Worm (Caenorhabditis elegans) whole organism, L3 larva: ENCODE data around the gene T05H4.15.

Experiments used
- ceh-82 ChIP-seq: fragments of 150-350 bp; optimal IDR thresholded peaks from 2 replicates; lab custom pipeline; 2014; ENCODE audit warnings: missing biosample characterization, missing genetic modification characterization
- elt-1 ChIP-seq: fragments of 150-350 bp; optimal IDR thresholded peaks from 2 replicates; lab custom pipeline; 2014; ENCODE audit warnings: missing biosample characterization, missing genetic modification characterization
- elt-2 ChIP-seq: sonication (generic microtip); optimal IDR thresholded peaks from 2 replicates; lab custom pipeline; 2016; ENCODE audit warnings: missing genetic modification reagents, mild to moderate bottlenecking, missing genetic modification characterization, missing compliant biosample characterization
- elt-3 ChIP-seq, 3 experiments: fragments of 150-350 bp in 1 of 3; sonication (generic microtip) in 2 of 3; optimal IDR thresholded peaks; 2 replicates in 2 of 3; 4 replicates in 1 of 3; lab custom pipeline; 2014 to 2017; ENCODE audit warnings: missing biosample characterization in 3 of 3, missing genetic modification characterization in 3 of 3
- fkh-2 ChIP-seq: fragments of 150-350 bp; optimal IDR thresholded peaks from 2 replicates; lab custom pipeline; 2014; ENCODE audit warnings: missing biosample characterization, missing genetic modification reagents, missing genetic modification characterization
- lin-15B ChIP-seq: fragments of 150-350 bp; optimal IDR thresholded peaks from 2 replicates; lab custom pipeline; 2014; ENCODE audit warnings: missing biosample characterization, missing genetic modification characterization
- mdl-1 ChIP-seq: fragments of 150-350 bp; optimal IDR thresholded peaks from 2 replicates; lab custom pipeline; 2014; ENCODE audit warnings: missing biosample characterization, missing genetic modification characterization
- nhr-237 ChIP-seq: fragments of 150-350 bp; optimal IDR thresholded peaks from 2 replicates; lab custom pipeline; 2014; ENCODE audit warnings: missing biosample characterization, missing genetic modification characterization
- pha-4 ChIP-seq: fragments of 150-350 bp; optimal IDR thresholded peaks from 2 replicates; lab custom pipeline; 2014; ENCODE audit warnings: missing biosample characterization, missing genetic modification reagents, missing genetic modification characterization
- pqm-1 ChIP-seq: fragments of 150-350 bp; optimal IDR thresholded peaks from 2 replicates; lab custom pipeline; 2017; ENCODE audit warnings: missing biosample characterization, missing genetic modification characterization, inconsistent platforms
- skn-1 ChIP-seq: fragments of 150-350 bp; optimal IDR thresholded peaks from 2 replicates; lab custom pipeline; 2014; ENCODE audit warnings: missing biosample characterization, missing genetic modification characterization
- snpc-4 ChIP-seq: fragments of 150-350 bp; optimal IDR thresholded peaks from 2 replicates; lab custom pipeline; 2014; ENCODE audit warnings: missing biosample characterization, missing genetic modification characterization
- unc-39 ChIP-seq: sonication (generic microtip); optimal IDR thresholded peaks from 4 replicates; lab custom pipeline; 2017; ENCODE audit warnings: missing biosample characterization, missing genetic modification characterization
- unc-62 ChIP-seq: fragments of 150-350 bp; sonication (generic microtip); optimal IDR thresholded peaks from 4 replicates; lab custom pipeline; 2014; ENCODE audit warnings: missing biosample characterization, missing genetic modification reagents, missing genetic modification characterization

- TF ChIP-seq snpc-4: no peak
- TF ChIP-seq fkh-2 (tag; lab: Kevin White, UChicago): no peak
- no peak for TF ChIP-seq mdl-1 (tag; lab: Kevin White, UChicago)
- no peak for TF ChIP-seq unc-39 (tag; lab: Kevin White, UChicago)
- no peak for TF ChIP-seq unc-62
- TF ChIP-seq elt-3 (tag; optimal IDR thresholded peaks at IDR 0.05; lab: Kevin White, UChicago): no peak
- no peak for TF ChIP-seq lin-15B
- no peak for TF ChIP-seq elt-1 (tag; lab: Kevin White, UChicago)
- TF ChIP-seq ceh-82 (tag; lab: Kevin White, UChicago): no peak
- TF ChIP-seq elt-2 (tag; lab: Kevin White, UChicago): peak; percentile 95
- no peak for TF ChIP-seq pha-4 (tag; lab: Kevin White, UChicago)
- TF ChIP-seq skn-1 (tag; lab: Kevin White, UChicago): no peak
- TF ChIP-seq pqm-1 (tag; lab: Kevin White, UChicago): peak; percentile 93
- TF ChIP-seq nhr-237: no peak
Observed at ce11 chrV:6411161-6411560, 30.4 kb downstream of the T05H4.15 start.
